Fruit fly (Drosophila melanogaster): ENCODE measurements around the gene Las.

Gene Las

dm6 chr3L:20444815-20445519 is 12.8 kb upstream of the Las start (continued):
- TF ChIP-seq CG10274 (GFP tag; optimal IDR thresholded peaks at IDR 0.05) (peak; percentile 52), slp2 (GFP tag; optimal IDR thresholded peaks at IDR 0.05) (no peak), CG31224 (GFP tag; IDR thresholded peaks at IDR 0.05) (peak; percentile 75), Rx (GFP tag; IDR thresholded peaks at IDR 0.05) (peak; percentile 83), Mes4 (GFP tag; optimal IDR thresholded peaks at IDR 0.05) (peak; percentile 15), CG33557 (GFP tag; optimal IDR thresholded peaks at IDR 0.05) (peak; percentile 20), Bteb2 (GFP tag; optimal IDR thresholded peaks at IDR 0.05) (peak; percentile 29), CG4617 (GFP tag; optimal IDR thresholded peaks at IDR 0.05; ENCODE audit: borderline replicate concordance) (peak; percentile 22), CG13287 (GFP tag; IDR thresholded peaks at IDR 0.05; ENCODE audit: partially characterized antibody) (peak; percentile 35; the same call in 1 of the 2 replicates), ATbp (GFP tag; optimal IDR thresholded peaks at IDR 0.05) (peak; percentile 83), Jarid2 (GFP tag; optimal IDR thresholded peaks at IDR 0.05) (peak; percentile 65), nau (GFP tag; optimal IDR thresholded peaks at IDR 0.05) (peak; percentile 77), Sin3A (optimal IDR thresholded peaks at IDR 0.05) (no peak), fd102C (GFP tag; optimal IDR thresholded peaks at IDR 0.05) (no peak), Dll (GFP tag; IDR thresholded peaks at IDR 0.05; ENCODE audit: partially characterized antibody) (no peak), NfI (GFP tag; optimal IDR thresholded peaks at IDR 0.05) (peak; percentile 73), CG18619 (GFP tag; optimal IDR thresholded peaks at IDR 0.05) (peak; percentile 78), CG18011 (GFP tag; optimal IDR thresholded peaks at IDR 0.05) (peak; percentile 60), bcd (GFP tag; optimal IDR thresholded peaks at IDR 0.05) (peak; percentile 85), hb (GFP tag; IDR thresholded peaks at IDR 0.05; ENCODE audit: partially characterized antibody) (0 out of 3 replicates have a peak, but pooled peaks have one; percentile 15), Eip74EF (GFP tag; optimal IDR thresholded peaks at IDR 0.05) (peak in 1 of 2 experiments; percentile 78), CG17912 (GFP tag; optimal IDR thresholded peaks at IDR 0.05) (no peak), CG9817 (tag; optimal IDR thresholded peaks at IDR 0.05) (peak; percentile 69), dmrt99B (tag; optimal IDR thresholded peaks at IDR 0.05) (peak; percentile 91), gce (GFP tag; IDR thresholded peaks at IDR 0.05) (peak; percentile 91), CG12219 (GFP tag; optimal IDR thresholded peaks at IDR 0.05) (peak; percentile 83), tna (GFP tag; IDR thresholded peaks at IDR 0.05; ENCODE audit: partially characterized antibody) (0 out of 2 replicates have a peak, but pooled peaks have one; percentile 27), D19A (tag; optimal IDR thresholded peaks at IDR 0.05) (peak; percentile 78), Fer1 (GFP tag; optimal IDR thresholded peaks at IDR 0.05) (peak; percentile 81), Dfd (GFP tag; optimal IDR thresholded peaks at IDR 0.05) (no peak), tap (tag; optimal IDR thresholded peaks at IDR 0.05) (peak; percentile 84), Dp (GFP tag; optimal IDR thresholded peaks at IDR 0.05) (no peak), usp (GFP tag; optimal IDR thresholded peaks at IDR 0.05) (no peak), Ada2b (GFP tag; IDR thresholded peaks at IDR 0.05) (peak; percentile 94), CG4424 (GFP tag; optimal IDR thresholded peaks at IDR 0.05) (peak; percentile 88), NC2β (GFP tag; optimal IDR thresholded peaks at IDR 0.05) (peak; percentile 26), CG4360 (GFP tag; IDR thresholded peaks at IDR 0.05) (peak; percentile 52), BEAF-32 (GFP tag; optimal IDR thresholded peaks at IDR 0.05) (no peak), pnt (GFP tag; optimal IDR thresholded peaks at IDR 0.05) (no peak), luna (GFP tag; optimal IDR thresholded peaks at IDR 0.05) (no peak), CG8765 (GFP tag; IDR thresholded peaks at IDR 0.05) (peak; percentile 77; the same call in 1 of the 2 replicates), CG2120 (GFP tag; optimal IDR thresholded peaks at IDR 0.05) (peak; percentile 69), Atf6 (GFP tag; IDR thresholded peaks at IDR 0.05) (peak; percentile 92), CG7357 (GFP tag; IDR thresholded peaks at IDR 0.05) (peak; percentile 80; the same call in 2 of the 3 replicates), CG10209 (GFP tag; optimal IDR thresholded peaks at IDR 0.05) (peak; percentile 83), CG12071 (GFP tag; optimal IDR thresholded peaks at IDR 0.05) (peak; percentile 77), psq (GFP tag; optimal IDR thresholded peaks at IDR 0.05) (peak; percentile 28), Fer3 (tag; optimal IDR thresholded peaks at IDR 0.05) (peak; percentile 86)

All from whole organism, embryonic.